Worm (Caenorhabditis elegans) whole organism, L3 larva: ENCODE measurements around the gene adk-1.

Experiments
- R02D3.7 ChIP-seq: fragments of 150-350 bp; optimal IDR thresholded peaks from 2 replicates; lab custom pipeline; 2014; ENCODE audit warnings: missing biosample characterization, missing genetic modification characterization
- ama-1 ChIP-seq: fragments of 150-350 bp; optimal IDR thresholded peaks from 2 replicates; lab custom pipeline; 2018
- ceh-82 ChIP-seq: fragments of 150-350 bp; optimal IDR thresholded peaks from 2 replicates; lab custom pipeline; 2014; ENCODE audit warnings: missing biosample characterization, missing genetic modification characterization
- ceh-9 ChIP-seq: sonication (generic microtip); optimal IDR thresholded peaks from 2 replicates; lab custom pipeline; 2018; ENCODE audit warnings: missing biosample characterization, missing genetic modification characterization
- egl-27 ChIP-seq: sonication (generic microtip); optimal IDR thresholded peaks from 4 replicates; lab custom pipeline; 2017; ENCODE audit warnings: missing biosample characterization, missing genetic modification reagents, missing genetic modification characterization
- egl-5 ChIP-seq: fragments of 150-350 bp; optimal IDR thresholded peaks from 2 replicates; lab custom pipeline; 2017; ENCODE audit warnings: missing biosample characterization, missing genetic modification reagents, missing genetic modification characterization, inconsistent platforms
- elt-1 ChIP-seq: fragments of 150-350 bp; optimal IDR thresholded peaks from 2 replicates; lab custom pipeline; 2014; ENCODE audit warnings: missing biosample characterization, missing genetic modification characterization
- eor-1 ChIP-seq, 2 experiments: fragments of 150-350 bp; optimal IDR thresholded peaks; 2 replicates each; lab custom pipeline; 2014 to 2018; ENCODE audit warnings: missing biosample characterization in 2 of 2, missing genetic modification characterization in 2 of 2
- fkh-10 ChIP-seq: sonication (generic microtip); optimal IDR thresholded peaks from 2 replicates; lab custom pipeline; 2017; ENCODE audit warnings: missing biosample characterization, missing genetic modification reagents, missing genetic modification characterization
- fkh-2 ChIP-seq: fragments of 150-350 bp; optimal IDR thresholded peaks from 2 replicates; lab custom pipeline; 2014; ENCODE audit warnings: missing biosample characterization, missing genetic modification reagents, missing genetic modification characterization
- hmg-11 ChIP-seq: sonication (generic microtip); optimal IDR thresholded peaks from 2 replicates; lab custom pipeline; 2016; ENCODE audit warnings: missing genetic modification characterization, missing compliant biosample characterization
- lin-15B ChIP-seq: fragments of 150-350 bp; optimal IDR thresholded peaks from 2 replicates; lab custom pipeline; 2014; ENCODE audit warnings: missing biosample characterization, missing genetic modification characterization
- mdl-1 ChIP-seq: fragments of 150-350 bp; optimal IDR thresholded peaks from 2 replicates; lab custom pipeline; 2014; ENCODE audit warnings: missing biosample characterization, missing genetic modification characterization
- nhr-11 ChIP-seq: fragments of 150-350 bp; optimal IDR thresholded peaks from 2 replicates; lab custom pipeline; 2014; ENCODE audit warnings: missing biosample characterization, missing genetic modification characterization
- nhr-12 ChIP-seq: fragments of 150-350 bp; optimal IDR thresholded peaks from 2 replicates; lab custom pipeline; 2014; ENCODE audit warnings: missing biosample characterization, missing genetic modification characterization
- nhr-23 ChIP-seq: fragments of 150-350 bp; optimal IDR thresholded peaks from 2 replicates; lab custom pipeline; 2014; ENCODE audit warnings: missing biosample characterization, missing genetic modification reagents, missing genetic modification characterization
- nhr-237 ChIP-seq: fragments of 150-350 bp; optimal IDR thresholded peaks from 2 replicates; lab custom pipeline; 2014; ENCODE audit warnings: missing biosample characterization, missing genetic modification characterization
- nhr-25 ChIP-seq: sonication (generic microtip); optimal IDR thresholded peaks from 2 replicates; lab custom pipeline; 2017; ENCODE audit warnings: missing biosample characterization, missing genetic modification characterization
- nhr-67 ChIP-seq: fragments of 150-350 bp; optimal IDR thresholded peaks from 2 replicates; lab custom pipeline; 2014; ENCODE audit warnings: missing biosample characterization, missing genetic modification characterization
- nhr-76 ChIP-seq: fragments of 150-350 bp; sonication (generic microtip); optimal IDR thresholded peaks from 5 replicates; lab custom pipeline; 2014; ENCODE audit warnings: missing biosample characterization, missing genetic modification characterization
- pha-4 ChIP-seq: fragments of 150-350 bp; optimal IDR thresholded peaks from 2 replicates; lab custom pipeline; 2014; ENCODE audit warnings: missing biosample characterization, missing genetic modification reagents, missing genetic modification characterization
- sea-2 ChIP-seq: fragments of 150-350 bp; sonication (generic microtip); optimal IDR thresholded peaks from 4 replicates; lab custom pipeline; 2014; ENCODE audit warnings: missing biosample characterization, missing genetic modification reagents, missing genetic modification characterization
- skn-1 ChIP-seq: fragments of 150-350 bp; optimal IDR thresholded peaks from 2 replicates; lab custom pipeline; 2014; ENCODE audit warnings: missing biosample characterization, missing genetic modification characterization
- unc-39 ChIP-seq: sonication (generic microtip); optimal IDR thresholded peaks from 4 replicates; lab custom pipeline; 2017; ENCODE audit warnings: missing biosample characterization, missing genetic modification characterization
- unc-62 ChIP-seq: fragments of 150-350 bp; sonication (generic microtip); optimal IDR thresholded peaks from 4 replicates; lab custom pipeline; 2014; ENCODE audit warnings: missing biosample characterization, missing genetic modification reagents, missing genetic modification characterization
- zag-1 ChIP-seq: fragments of 150-350 bp; optimal IDR thresholded peaks from 2 replicates; lab custom pipeline; 2014; ENCODE audit warnings: missing biosample characterization, missing genetic modification characterization

Gene adk-1

ce11 chrIV:11160707-11161106 lies 49.9 kb downstream of the adk-1 start, which contains the start of gene C08F8.15:
C08F8.15 (minus strand) TSS chrIV:11160807.
- TF ChIP-seq eor-1 (tag; optimal IDR thresholded peaks at IDR 0.05; lab: Kevin White, UChicago): no peak
- TF ChIP-seq zag-1 (tag; lab: Kevin White, UChicago): no peak
- no peak for TF ChIP-seq ama-1
- TF ChIP-seq fkh-2 (tag; lab: Kevin White, UChicago): no peak
- TF ChIP-seq nhr-237 (tag; lab: Kevin White, UChicago): no peak
- no peak for TF ChIP-seq fkh-10 (GFP tag; lab: Kevin White, UChicago)
- no peak for TF ChIP-seq nhr-25 (tag; lab: Kevin White, UChicago)
- no peak for TF ChIP-seq mdl-1 (tag; lab: Kevin White, UChicago)

- TF ChIP-seq nhr-76 (tag; lab: Kevin White, UChicago) (no peak), mdl-1 (tag; lab: Kevin White, UChicago) (no peak), unc-39 (tag; lab: Kevin White, UChicago) (no peak), nhr-237 (tag; lab: Kevin White, UChicago) (no peak), unc-62 (GFP tag; lab: Kevin White, UChicago) (no peak), ceh-82 (tag; lab: Kevin White, UChicago) (no peak), nhr-11 (no peak), nhr-12 (tag; lab: Kevin White, UChicago) (no peak), ceh-9 (tag; lab: Kevin White, UChicago) (no peak), nhr-23 (no peak), hmg-11 (tag; lab: Kevin White, UChicago) (no peak), skn-1 (tag; lab: Kevin White, UChicago) (no peak), egl-5 (no peak), elt-1 (tag; lab: Kevin White, UChicago) (no peak), sea-2 (GFP tag; lab: Kevin White, UChicago) (no peak), pha-4 (tag; lab: Kevin White, UChicago) (no peak), R02D3.7 (tag; lab: Kevin White, UChicago) (no peak), egl-27 (tag; lab: Kevin White, UChicago) (no peak), nhr-67 (no peak), lin-15B (tag; lab: Kevin White, UChicago) (no peak)
These were observed 50.7 kb downstream of the adk-1 start, which contains the start of gene mboa-4 for ce11 chrIV:11159886-11160285. mboa-4 (minus strand) TSS chrIV:11159986.
